Worm (Caenorhabditis elegans) whole organism, mixed stage, embryonic: ENCODE data around the gene F10A3.17.

Experiments used
- M03D4.4 ChIP-seq: sonication (generic microtip); optimal IDR thresholded peaks from 2 replicates; lab custom pipeline; 2017; ENCODE audit warnings: mild to moderate bottlenecking, missing genetic modification characterization, missing compliant biosample characterization
- blmp-1 ChIP-seq: fragments of 150-350 bp; optimal IDR thresholded peaks from 2 replicates; lab custom pipeline; 2014; ENCODE audit warnings: missing biosample characterization, missing genetic modification characterization
- ceh-39 ChIP-seq: fragments of 150-350 bp; optimal IDR thresholded peaks from 2 replicates; lab custom pipeline; 2014; ENCODE audit warnings: missing biosample characterization, missing genetic modification characterization
- ceh-43 ChIP-seq: fragments of 200-800 bp; sonication (Bioruptor generic); optimal IDR thresholded peaks from 2 replicates; lab custom pipeline; 2018; ENCODE audit warnings: mild to moderate bottlenecking, missing genetic modification characterization, moderate library complexity, missing compliant biosample characterization
- ceh-83 ChIP-seq: fragments of 200-800 bp; sonication (Bioruptor generic); optimal IDR thresholded peaks from 2 replicates; lab custom pipeline; 2018; ENCODE audit warnings: mild to moderate bottlenecking, missing genetic modification characterization, missing compliant biosample characterization
- ces-1 ChIP-seq: fragments of 150-350 bp; optimal IDR thresholded peaks from 2 replicates; lab custom pipeline; 2014; ENCODE audit warnings: missing biosample characterization, missing genetic modification reagents, missing genetic modification characterization
- drap-1 ChIP-seq: fragments of 200-800 bp; sonication (Bioruptor generic); optimal IDR thresholded peaks from 3 replicates; lab custom pipeline; 2018; ENCODE audit warnings: mild to moderate bottlenecking, missing genetic modification characterization, missing compliant biosample characterization
- elt-1 ChIP-seq: sonication (generic microtip); optimal IDR thresholded peaks from 2 replicates; lab custom pipeline; 2017; ENCODE audit warnings: missing genetic modification characterization, mild to moderate bottlenecking, missing compliant biosample characterization, antibody characterized with exemption, moderate library complexity, borderline replicate concordance; ENCODE audit not compliant: insufficient read depth
- elt-3 ChIP-seq: fragments of 150-350 bp; optimal IDR thresholded peaks from 2 replicates; lab custom pipeline; 2014; ENCODE audit warnings: missing biosample characterization, missing genetic modification characterization
- flh-1 ChIP-seq: fragments of 200-800 bp; sonication (Bioruptor generic); optimal IDR thresholded peaks from 2 replicates; lab custom pipeline; 2018; ENCODE audit warnings: mild to moderate bottlenecking, missing genetic modification characterization, moderate library complexity, missing compliant biosample characterization
- ham-2 ChIP-seq: fragments of 200-800 bp; sonication (Bioruptor generic); optimal IDR thresholded peaks from 2 replicates; lab custom pipeline; 2018; ENCODE audit warnings: mild to moderate bottlenecking, missing genetic modification characterization, missing compliant biosample characterization
- hlh-1 ChIP-seq: fragments of 150-350 bp; optimal IDR thresholded peaks from 2 replicates; lab custom pipeline; 2014; ENCODE audit warnings: missing biosample characterization, missing genetic modification reagents, missing genetic modification characterization
- lin-13 ChIP-seq: fragments of 150-350 bp; optimal IDR thresholded peaks from 2 replicates; lab custom pipeline; 2014; ENCODE audit warnings: missing biosample characterization, missing genetic modification characterization
- lin-32 ChIP-seq: fragments of 200-800 bp; sonication (Bioruptor generic); optimal IDR thresholded peaks from 2 replicates; lab custom pipeline; 2018; ENCODE audit warnings: mild to moderate bottlenecking, missing genetic modification characterization, missing compliant biosample characterization
- lsy-2 ChIP-seq: fragments of 150-350 bp; optimal IDR thresholded peaks from 2 replicates; lab custom pipeline; 2014; ENCODE audit warnings: missing biosample characterization, missing genetic modification characterization
- mab-5 ChIP-seq: fragments of 150-350 bp; optimal IDR thresholded peaks from 2 replicates; lab custom pipeline; 2014; ENCODE audit warnings: missing biosample characterization, missing genetic modification characterization
- mep-1 ChIP-seq: fragments of 150-350 bp; optimal IDR thresholded peaks from 2 replicates; lab custom pipeline; 2017; ENCODE audit warnings: missing biosample characterization, missing genetic modification reagents, missing genetic modification characterization, inconsistent platforms
- nhr-12 ChIP-seq: fragments of 150-350 bp; optimal IDR thresholded peaks from 2 replicates; lab custom pipeline; 2014; ENCODE audit warnings: missing biosample characterization, missing genetic modification characterization
- nhr-2 ChIP-seq: fragments of 150-350 bp; optimal IDR thresholded peaks from 2 replicates; lab custom pipeline; 2014; ENCODE audit warnings: missing biosample characterization, missing genetic modification characterization
- nhr-237 ChIP-seq: fragments of 150-350 bp; optimal IDR thresholded peaks from 2 replicates; lab custom pipeline; 2014; ENCODE audit warnings: missing biosample characterization, missing genetic modification characterization
- nhr-28 ChIP-seq: fragments of 150-350 bp; optimal IDR thresholded peaks from 2 replicates; lab custom pipeline; 2014; ENCODE audit warnings: missing biosample characterization, missing genetic modification characterization
- sem-2 ChIP-seq: fragments of 200-800 bp; sonication (Bioruptor generic); optimal IDR thresholded peaks from 2 replicates; lab custom pipeline; 2018; ENCODE audit warnings: mild to moderate bottlenecking, missing genetic modification characterization, missing compliant biosample characterization
- snpc-4 ChIP-seq: fragments of 150-350 bp; optimal IDR thresholded peaks from 2 replicates; lab custom pipeline; 2014; ENCODE audit warnings: missing biosample characterization, missing genetic modification characterization
- sptf-1 ChIP-seq: sonication (generic microtip); optimal IDR thresholded peaks from 2 replicates; lab custom pipeline; 2017; ENCODE audit warnings: mild to moderate bottlenecking, missing genetic modification characterization, moderate library complexity, missing compliant biosample characterization
- tbx-8 ChIP-seq: fragments of 200-800 bp; sonication (Bioruptor generic); optimal IDR thresholded peaks from 2 replicates; lab custom pipeline; 2018; ENCODE audit warnings: mild to moderate bottlenecking, missing genetic modification characterization, moderate library complexity, missing compliant biosample characterization
- unc-120 ChIP-seq: sonication (generic microtip); optimal IDR thresholded peaks from 2 replicates; lab custom pipeline; 2017; ENCODE audit warnings: missing genetic modification characterization, missing compliant biosample characterization; ENCODE audit not compliant: poor library complexity, severe bottlenecking
- unc-39 ChIP-seq: fragments of 150-350 bp; optimal IDR thresholded peaks from 2 replicates; lab custom pipeline; 2014; ENCODE audit warnings: missing biosample characterization, missing genetic modification characterization
- unc-62 ChIP-seq: fragments of 150-350 bp; optimal IDR thresholded peaks from 2 replicates; lab custom pipeline; 2014; ENCODE audit warnings: missing biosample characterization, missing genetic modification reagents, missing genetic modification characterization
- ztf-11 ChIP-seq: fragments of 150-350 bp; optimal IDR thresholded peaks from 2 replicates; lab custom pipeline; 2014; ENCODE audit warnings: missing biosample characterization, missing genetic modification characterization

Gene F10A3.17

DNA sequence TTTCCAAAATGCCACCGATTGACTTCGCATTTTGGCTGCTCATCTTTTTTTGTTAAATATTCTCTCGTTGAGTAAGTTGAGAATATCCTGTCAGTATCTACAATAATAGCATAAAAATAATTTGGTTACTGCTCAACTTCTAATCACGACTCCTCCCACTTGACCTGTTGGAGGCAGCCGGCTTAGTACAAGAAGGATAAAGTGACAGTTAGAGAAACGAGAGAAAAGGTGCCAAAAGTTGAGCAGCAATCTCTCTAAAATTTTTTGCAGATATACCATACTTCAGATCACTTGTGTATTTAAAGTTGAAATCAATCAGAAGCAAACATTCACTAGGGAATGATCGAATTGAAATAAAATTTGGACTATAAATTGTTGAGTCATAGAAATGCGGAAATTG lies 34.8 kb downstream of the F10A3.17 start, which contains the start of gene nhr-111:
TSS of gene nhr-111 (minus strand) at position 101 of the 400 bp plus-strand sequence.
- TF ChIP-seq ham-2 (GFP tag; lab: Kevin White, UChicago) (no peak), ces-1 (GFP tag; lab: Kevin White, UChicago) (no peak), flh-1 (GFP tag; lab: Kevin White, UChicago) (no peak), ceh-39 (tag; lab: Kevin White, UChicago) (no peak), unc-120 (tag; lab: Kevin White, UChicago) (no peak), nhr-12 (tag; lab: Kevin White, UChicago) (no peak)

ce11 chrV:16121451-16121850 lies 38.0 kb downstream of the F10A3.17 start:
- TF ChIP-seq ztf-11 (tag; lab: Kevin White, UChicago) = no peak

DNA sequence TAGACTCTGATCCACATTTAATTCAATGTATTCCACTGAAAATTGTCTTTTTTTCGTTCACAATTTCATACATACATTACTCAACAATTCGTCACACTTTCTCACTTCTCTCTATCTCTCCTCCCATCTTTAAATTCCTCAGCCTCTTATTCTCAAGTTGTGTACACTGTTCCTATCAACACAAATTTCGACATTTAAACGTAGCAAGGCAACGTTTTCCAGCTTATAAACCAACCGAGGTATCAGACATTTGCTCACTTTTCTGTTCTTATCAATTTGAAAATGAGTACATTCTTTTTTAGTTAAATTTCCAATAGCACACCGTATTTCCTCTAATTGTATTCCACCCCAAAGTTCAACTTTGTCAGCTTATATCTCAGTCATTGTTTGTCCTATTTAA lies 38.6 kb downstream of the F10A3.17 start, which contains the start of gene skr-3:
TSS of gene skr-3 (plus strand) at position 163 of the 400 bp plus-strand sequence.
- no peak for TF ChIP-seq ham-2 (GFP tag; lab: Kevin White, UChicago)
- TF ChIP-seq nhr-12 (tag; lab: Kevin White, UChicago) = no peak
- no peak for TF ChIP-seq elt-3 (tag; lab: Kevin White, UChicago)
- TF ChIP-seq hlh-1 (tag; lab: Kevin White, UChicago) = no peak
- TF ChIP-seq drap-1 (GFP tag; lab: Kevin White, UChicago) = no peak
- no peak for TF ChIP-seq unc-120 (tag; lab: Kevin White, UChicago)
- TF ChIP-seq M03D4.4 (tag; lab: Kevin White, UChicago) = no peak
- TF ChIP-seq lsy-2 (tag; lab: Kevin White, UChicago) = no peak
- TF ChIP-seq unc-62 (GFP tag; lab: Kevin White, UChicago) = no peak
- no peak for TF ChIP-seq blmp-1 (tag; lab: Kevin White, UChicago)
- TF ChIP-seq lin-13 = no peak
- no peak for TF ChIP-seq ztf-11 (tag; lab: Kevin White, UChicago)
- TF ChIP-seq tbx-8 (GFP tag; lab: Kevin White, UChicago) = no peak
- TF ChIP-seq ceh-83 (GFP tag; lab: Kevin White, UChicago) = no peak
- no peak for TF ChIP-seq ceh-43 (GFP tag; lab: Kevin White, UChicago)
- TF ChIP-seq sem-2 (GFP tag; lab: Kevin White, UChicago) = no peak
- no peak for TF ChIP-seq mep-1 (tag; lab: Kevin White, UChicago)

DNA sequence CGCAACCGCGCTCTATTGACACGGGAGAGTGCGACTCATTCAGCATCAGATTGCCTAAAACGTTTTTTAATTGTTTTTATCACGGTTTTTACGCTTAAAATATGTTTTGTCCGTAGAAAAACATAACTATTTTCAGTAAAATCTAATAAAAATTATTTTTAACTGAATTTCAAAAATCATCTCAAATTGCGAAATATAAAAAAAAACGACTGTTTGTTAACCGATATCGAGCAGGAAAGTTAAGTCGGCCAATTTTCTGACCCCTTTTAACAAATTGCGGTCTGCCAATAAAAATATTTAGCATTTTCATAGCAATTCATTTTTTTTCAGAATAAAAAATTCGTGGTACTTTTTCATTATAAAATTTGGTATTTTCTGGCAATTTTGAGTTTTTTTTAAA lies 39.0 kb downstream of the F10A3.17 start:
- TF ChIP-seq nhr-237 (tag; lab: Kevin White, UChicago) = no peak
- no peak for TF ChIP-seq tbx-8 (GFP tag; lab: Kevin White, UChicago)
- no peak for TF ChIP-seq ceh-43 (GFP tag; lab: Kevin White, UChicago)
- no peak for TF ChIP-seq ztf-11 (tag; lab: Kevin White, UChicago)
- TF ChIP-seq nhr-28 (tag; lab: Kevin White, UChicago) = no peak
- TF ChIP-seq M03D4.4 (tag; lab: Kevin White, UChicago) = no peak
- no peak for TF ChIP-seq unc-39 (tag; lab: Kevin White, UChicago)
- no peak for TF ChIP-seq nhr-12 (tag; lab: Kevin White, UChicago)
- TF ChIP-seq lin-32 (GFP tag; lab: Kevin White, UChicago) = no peak

- no peak for TF ChIP-seq ceh-83 (GFP tag; lab: Kevin White, UChicago)
- no peak for TF ChIP-seq sptf-1 (tag; lab: Kevin White, UChicago)
- TF ChIP-seq mab-5 (tag; lab: Kevin White, UChicago) = no peak
- no peak for TF ChIP-seq elt-1 (tag; lab: Kevin White, UChicago)
- TF ChIP-seq tbx-8 (GFP tag; lab: Kevin White, UChicago) = no peak
- no peak for TF ChIP-seq ceh-39 (tag; lab: Kevin White, UChicago)
- TF ChIP-seq nhr-2 (tag; lab: Kevin White, UChicago) = no peak
Measured at ce11 chrV:16118601-16119000, 40.9 kb downstream of the F10A3.17 start, which contains the start of gene str-103. str-103 (minus strand) TSS chrV:16118701.

DNA sequence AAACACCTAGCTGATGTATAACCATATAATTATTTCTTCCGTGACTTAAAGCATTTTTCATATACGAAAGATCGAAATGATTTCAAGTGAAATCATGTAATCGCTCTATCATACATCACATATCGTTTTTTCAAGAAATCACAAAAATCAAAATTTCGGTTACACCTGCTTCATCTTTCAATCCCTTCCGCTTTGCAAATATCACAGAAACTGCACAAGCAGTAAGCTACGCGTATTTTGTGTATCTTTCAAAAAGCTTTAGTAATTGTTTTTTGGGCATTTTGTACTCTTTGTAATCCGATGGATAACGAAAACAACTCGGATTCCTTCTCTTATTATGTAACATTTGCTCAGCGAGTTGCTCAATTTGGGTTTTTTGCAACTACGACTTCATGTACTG lies 44.1 kb downstream of the F10A3.17 start, which contains the start of gene str-25:
TSS of gene str-25 (plus strand) at position 301 of the 400 bp plus-strand sequence.
- TF ChIP-seq lin-32 (GFP tag; lab: Kevin White, UChicago) = no peak
- no peak for TF ChIP-seq snpc-4 (tag; lab: Kevin White, UChicago)
- no peak for TF ChIP-seq drap-1 (GFP tag; lab: Kevin White, UChicago)
- TF ChIP-seq nhr-12 (tag; lab: Kevin White, UChicago) = no peak
- TF ChIP-seq tbx-8 (GFP tag; lab: Kevin White, UChicago) = no peak
- TF ChIP-seq ceh-43 (GFP tag; lab: Kevin White, UChicago) = no peak
- TF ChIP-seq, all 35 proteins: peak for 0
